Worm (Caenorhabditis elegans) whole organism, L1 larva: ENCODE measurements around the gene W02B12.11.

Experiments used
- C34B4.2 ChIP-seq: sonication (generic microtip); optimal IDR thresholded peaks from 2 replicates; lab custom pipeline; 2017; ENCODE audit warnings: mild to moderate bottlenecking, missing genetic modification characterization, missing compliant biosample characterization
- F16B12.6 ChIP-seq: fragments of 150-350 bp; optimal IDR thresholded peaks from 2 replicates; lab custom pipeline; 2014; ENCODE audit warnings: missing biosample characterization, missing genetic modification characterization
- ama-1 ChIP-seq: fragments of 150-350 bp; optimal IDR thresholded peaks from 2 replicates; lab custom pipeline; 2014
- blmp-1 ChIP-seq: fragments of 150-350 bp; optimal IDR thresholded peaks from 2 replicates; lab custom pipeline; 2014; ENCODE audit warnings: missing biosample characterization, missing genetic modification characterization
- ceh-8 ChIP-seq: fragments of 200-800 bp; sonication (Bioruptor generic); optimal IDR thresholded peaks from 2 replicates; lab custom pipeline; 2018; ENCODE audit warnings: mild to moderate bottlenecking, missing genetic modification characterization, moderate library complexity, missing compliant biosample characterization
- ceh-82 ChIP-seq, 3 experiments: fragments of 150-350 bp in 1 of 3; sonication (generic microtip) in 2 of 3; optimal IDR thresholded peaks; 2 replicates each; lab custom pipeline; 2014 to 2017; ENCODE audit warnings: missing biosample characterization in 3 of 3, missing genetic modification characterization in 3 of 3
- efl-1 ChIP-seq, 4 experiments: fragments of 150-350 bp; optimal IDR thresholded peaks in 3 of 4; peaks in 1 of 4; 1 replicate in 1 of 4; 2 replicates in 3 of 4; lab custom pipeline; 2014; ENCODE audit warnings: missing biosample characterization in 2 of 4, missing genetic modification characterization in 2 of 4, missing genetic modification reagents in 2 of 4
- efl-3 ChIP-seq: fragments of 200-800 bp; sonication (Bioruptor generic); optimal IDR thresholded peaks from 2 replicates; lab custom pipeline; 2018; ENCODE audit warnings: mild to moderate bottlenecking, missing genetic modification characterization, missing compliant biosample characterization
- egl-13 ChIP-seq: sonication (generic microtip); optimal IDR thresholded peaks from 2 replicates; lab custom pipeline; 2016; ENCODE audit warnings: missing genotype, missing genetic modification reagents, missing genetic modification characterization, missing compliant biosample characterization
- elt-2 ChIP-seq: sonication (generic microtip); optimal IDR thresholded peaks from 2 replicates; lab custom pipeline; 2016; ENCODE audit warnings: missing genetic modification characterization, mild to moderate bottlenecking, inconsistent platforms, missing compliant biosample characterization, missing genetic modification reagents
- elt-3 ChIP-seq, 6 experiments: fragments of 150-350 bp in 1 of 6; sonication (generic microtip); optimal IDR thresholded peaks; 2 replicates each; lab custom pipeline; 2017 to 2018; ENCODE audit warnings: missing biosample characterization in 6 of 6, missing genetic modification characterization in 6 of 6, inconsistent platforms in 1 of 6
- fos-1 ChIP-seq: fragments of 150-350 bp; optimal IDR thresholded peaks from 2 replicates; lab custom pipeline; 2014; ENCODE audit warnings: missing biosample characterization, missing genetic modification characterization
- hpl-2 ChIP-seq: fragments of 150-350 bp; optimal IDR thresholded peaks from 2 replicates; lab custom pipeline; 2014; ENCODE audit warnings: missing biosample characterization, missing genetic modification reagents, missing genetic modification characterization
- lin-14 ChIP-seq: fragments of 200-800 bp; sonication (Bioruptor generic); optimal IDR thresholded peaks from 2 replicates; lab custom pipeline; 2018; ENCODE audit warnings: mild to moderate bottlenecking, missing genetic modification characterization, moderate library complexity, missing compliant biosample characterization
- lin-39 ChIP-seq: fragments of 150-350 bp; optimal IDR thresholded peaks from 2 replicates; lab custom pipeline; 2014; ENCODE audit warnings: missing biosample characterization, missing genetic modification reagents, missing genetic modification characterization
- lir-3 ChIP-seq: sonication (generic microtip); optimal IDR thresholded peaks from 2 replicates; lab custom pipeline; 2016; ENCODE audit warnings: mild to moderate bottlenecking, missing genetic modification characterization, moderate library complexity, missing compliant biosample characterization; ENCODE audit not compliant: poor library complexity
- lsy-2 ChIP-seq, 2 experiments: fragments of 150-350 bp; optimal IDR thresholded peaks; 2 replicates each; lab custom pipeline; 2014; ENCODE audit warnings: missing biosample characterization in 2 of 2, missing genetic modification characterization in 2 of 2
- nhr-12 ChIP-seq: sonication (generic microtip); optimal IDR thresholded peaks from 2 replicates; lab custom pipeline; 2017; ENCODE audit warnings: missing biosample characterization, missing genetic modification characterization
- nhr-19 ChIP-seq: fragments of 200-800 bp; sonication (Bioruptor generic); conservative IDR thresholded peaks from 2 replicates; pipeline ENCODE4 v1.3.6; 2022; ENCODE audit warnings: missing genetic modification characterization, missing compliant biosample characterization
- nhr-20 ChIP-seq: sonication (generic microtip); optimal IDR thresholded peaks from 2 replicates; lab custom pipeline; 2016; ENCODE audit warnings: mild to moderate bottlenecking, missing genetic modification characterization, missing compliant biosample characterization
- nhr-28 ChIP-seq: fragments of 150-350 bp; optimal IDR thresholded peaks from 2 replicates; lab custom pipeline; 2014; ENCODE audit warnings: missing biosample characterization, missing genetic modification characterization
- nhr-90 ChIP-seq: sonication (generic microtip); optimal IDR thresholded peaks from 2 replicates; lab custom pipeline; 2016; ENCODE audit warnings: mild to moderate bottlenecking, missing genetic modification characterization, missing compliant biosample characterization; ENCODE audit not compliant: poor library complexity
- pag-3 ChIP-seq: sonication (generic microtip); optimal IDR thresholded peaks from 2 replicates; lab custom pipeline; 2017; ENCODE audit warnings: missing genetic modification characterization, mild to moderate bottlenecking, missing compliant biosample characterization, antibody characterized with exemption, borderline replicate concordance; ENCODE audit not compliant: insufficient read depth
- rnt-1 ChIP-seq: sonication (generic microtip); optimal IDR thresholded peaks from 2 replicates; lab custom pipeline; 2016; ENCODE audit warnings: mild to moderate bottlenecking, missing genetic modification characterization, moderate library complexity, missing compliant biosample characterization
- snpc-4 ChIP-seq: fragments of 150-350 bp; optimal IDR thresholded peaks from 2 replicates; lab custom pipeline; 2014; ENCODE audit warnings: missing biosample characterization, missing genetic modification characterization
- sox-4 ChIP-seq: sonication (generic microtip); optimal IDR thresholded peaks from 2 replicates; lab custom pipeline; 2016; ENCODE audit warnings: missing genetic modification characterization, missing compliant biosample characterization
- swsn-7 ChIP-seq: sonication (generic microtip); optimal IDR thresholded peaks from 2 replicates; lab custom pipeline; 2016; ENCODE audit warnings: missing genetic modification characterization, missing compliant biosample characterization
- tlp-1 ChIP-seq: fragments of 150-350 bp; optimal IDR thresholded peaks from 2 replicates; lab custom pipeline; 2014; ENCODE audit warnings: missing biosample characterization, missing genetic modification characterization
- unc-130 ChIP-seq: fragments of 150-350 bp; optimal IDR thresholded peaks from 2 replicates; lab custom pipeline; 2017; ENCODE audit warnings: missing biosample characterization, missing genetic modification characterization, inconsistent platforms
- unc-98 ChIP-seq: fragments of 200-800 bp; sonication (Bioruptor generic); IDR thresholded peaks from 2 replicates; pipeline ENCODE4 v1.3.6; 2022; ENCODE audit warnings: missing genetic modification characterization, missing compliant biosample characterization
- vab-15 ChIP-seq: sonication (generic microtip); optimal IDR thresholded peaks from 2 replicates; lab custom pipeline; 2017; ENCODE audit warnings: missing genotype, mild to moderate bottlenecking, missing genetic modification characterization, missing compliant biosample characterization
- xbp-1 ChIP-seq: sonication (generic microtip); optimal IDR thresholded peaks from 2 replicates; lab custom pipeline; 2016; ENCODE audit warnings: missing genetic modification characterization, missing compliant biosample characterization
- zag-1 ChIP-seq: fragments of 150-350 bp; optimal IDR thresholded peaks from 2 replicates; lab custom pipeline; 2014; ENCODE audit warnings: missing biosample characterization, missing genetic modification characterization
- ztf-4 ChIP-seq: fragments of 150-350 bp; optimal IDR thresholded peaks from 2 replicates; lab custom pipeline; 2014; ENCODE audit warnings: missing biosample characterization, missing genetic modification characterization

Gene W02B12.11

ce11 chrII:11473525-11474181 lies at the start of gene W02B12.11, which contains the start of gene metl-1 (continued):
- TF ChIP-seq unc-98 (GFP tag; lab: Robert Waterston, UW) (no peak), nhr-19 (GFP tag; lab: Robert Waterston, UW) (peak; percentile 92), C34B4.2 (tag; lab: Kevin White, UChicago) (no peak), fos-1 (peak; percentile 20), sox-4 (tag; lab: Kevin White, UChicago) (peak; percentile 34), efl-1 (optimal IDR thresholded peaks at IDR 0.05; lab: Kevin White, UChicago) (peak; percentile 80 to 85), efl-1 (GFP tag; optimal IDR thresholded peaks at IDR 0.05 in 1 of 2; lab: Kevin White, UChicago) (peak; percentile 79 to 98), F16B12.6 (peak; percentile 54), ceh-82 (tag; optimal IDR thresholded peaks at IDR 0.05; lab: Kevin White, UChicago) (peak; percentile 86 to 93 (median 90)), swsn-7 (tag; lab: Kevin White, UChicago) (peak; percentile 90), tlp-1 (tag; lab: Kevin White, UChicago) (no peak), xbp-1 (tag; lab: Kevin White, UChicago) (peak; percentile 85), egl-13 (tag; lab: Kevin White, UChicago) (peak; percentile 58), lsy-2 (tag; optimal IDR thresholded peaks at IDR 0.05; lab: Kevin White, UChicago) (peak; percentile 90 to 94), vab-15 (tag; lab: Kevin White, UChicago) (no peak), ama-1 (no peak), nhr-12 (tag; lab: Kevin White, UChicago) (no peak), ztf-4 (peak; percentile 80), hpl-2 (GFP tag; lab: Kevin White, UChicago) (peak; percentile 4), efl-3 (peak; percentile 28), nhr-90 (tag; lab: Kevin White, UChicago) (peak; percentile 92), ceh-8 (peak; percentile 70), lin-14 (GFP tag; lab: Kevin White, UChicago) (no peak), elt-2 (tag; lab: Kevin White, UChicago) (peak; percentile 41), lir-3 (tag; lab: Kevin White, UChicago) (peak; percentile 30), elt-3 (tag; optimal IDR thresholded peaks at IDR 0.05; lab: Kevin White, UChicago) (peak in 3 of 6 experiments; percentile 19 to 84 (median 72)), nhr-28 (tag; lab: Kevin White, UChicago) (no peak), blmp-1 (peak; percentile 66), lin-39 (tag; lab: Kevin White, UChicago) (peak; percentile 88), nhr-20 (tag; lab: Kevin White, UChicago) (peak; percentile 89), unc-130 (tag; lab: Kevin White, UChicago) (peak; percentile 80), rnt-1 (tag; lab: Kevin White, UChicago) (peak; percentile 93), snpc-4 (tag; lab: Kevin White, UChicago) (peak; percentile 81)
- TF ChIP-seq, all 84 proteins: peak for 59

- TF ChIP-seq elt-2 (tag; lab: Kevin White, UChicago) = peak; percentile 8
- TF ChIP-seq pag-3 (tag; lab: Kevin White, UChicago) = no peak
- TF ChIP-seq, all 84 proteins: peak for 1
These were observed 49.6 kb upstream of the W02B12.11 start for ce11 chrII:11424032-11424431.

- TF ChIP-seq efl-1 (optimal IDR thresholded peaks at IDR 0.05; lab: Kevin White, UChicago) (no peak), efl-1 (GFP tag; optimal IDR thresholded peaks at IDR 0.05 in 1 of 2; lab: Kevin White, UChicago) (peak in 1 of 2 experiments; percentile 49), ama-1 (no peak), elt-2 (tag; lab: Kevin White, UChicago) (peak; percentile 22), zag-1 (tag; lab: Kevin White, UChicago) (no peak)
These were observed 48.9 kb upstream of the W02B12.11 start, which contains the start of gene C05D12.3 for ce11 chrII:11424579-11425316. Gene C05D12.3, plus strand, starts transcription at chrII:11425266.
